Fruit fly (Drosophila melanogaster) whole organism, prepupa: ENCODE results near the gene CG18131.
A peak's percentile ranks its signal among the peaks of the same experiment; 100 is the strongest.

ENCODE experiments used
- CG10631 ChIP-seq: fragments of 200-800 bp; sonication (Bioruptor generic); optimal IDR thresholded peaks from 2 replicates; lab custom pipeline; 2016; ENCODE audit warnings: missing biosample characterization, missing genetic modification characterization
- CG10669 ChIP-seq: fragments of 200-800 bp; sonication (Bioruptor generic); optimal IDR thresholded peaks from 3 replicates; lab custom pipeline; 2018; ENCODE audit warnings: missing biosample characterization, mild to moderate bottlenecking, missing genetic modification characterization, moderate library complexity
- CG11762 ChIP-seq: fragments of 200-800 bp; sonication (Bioruptor generic); optimal IDR thresholded peaks from 3 replicates; lab custom pipeline; 2016; ENCODE audit warnings: missing biosample characterization, missing genetic modification characterization; ENCODE audit not compliant: insufficient read depth
- CG11902 ChIP-seq: fragments of 200-800 bp; sonication (Bioruptor generic); optimal IDR thresholded peaks from 3 replicates; lab custom pipeline; 2016; ENCODE audit warnings: missing biosample characterization, missing genetic modification characterization
- CG15336 ChIP-seq: fragments of 200-800 bp; sonication (Bioruptor generic); IDR thresholded peaks from 2 replicates; pipeline ENCODE4 v1.3.6; 2022; ENCODE audit warnings: missing biosample characterization, missing genetic modification characterization
- CG1621 ChIP-seq: fragments of 200-800 bp; sonication (Bioruptor generic); optimal IDR thresholded peaks from 3 replicates; lab custom pipeline; 2018; ENCODE audit warnings: missing biosample characterization, mild to moderate bottlenecking, missing genetic modification characterization
- CG16779 ChIP-seq: fragments of 200-800 bp; sonication (Bioruptor generic); optimal IDR thresholded peaks from 3 replicates; lab custom pipeline; 2017; ENCODE audit warnings: missing biosample characterization, mild to moderate bottlenecking, missing genetic modification characterization
- CG3032 ChIP-seq: fragments of 200-800 bp; optimal IDR thresholded peaks from 2 replicates; lab custom pipeline; 2019; ENCODE audit warnings: missing biosample characterization, mild to moderate bottlenecking, missing genetic modification characterization, moderate library complexity
- CG31627 ChIP-seq: fragments of 200-800 bp; sonication (Bioruptor generic); optimal IDR thresholded peaks from 3 replicates; lab custom pipeline; 2016; ENCODE audit warnings: missing biosample characterization, missing genetic modification characterization
- CG32006 ChIP-seq: fragments of 200-800 bp; sonication (Bioruptor generic); optimal IDR thresholded peaks from 3 replicates; lab custom pipeline; 2017; ENCODE audit warnings: missing biosample characterization, mild to moderate bottlenecking, missing genetic modification characterization
- CG34406 ChIP-seq: fragments of 200-800 bp; sonication (Bioruptor generic); optimal IDR thresholded peaks from 3 replicates; lab custom pipeline; 2016; ENCODE audit warnings: missing biosample characterization, missing genetic modification characterization
- CG3919 ChIP-seq: fragments of 200-800 bp; sonication (Bioruptor generic); optimal IDR thresholded peaks from 3 replicates; lab custom pipeline; 2016; ENCODE audit warnings: missing biosample characterization, missing genetic modification characterization
- CG4318 ChIP-seq: fragments of 200-800 bp; sonication (Bioruptor generic); optimal IDR thresholded peaks from 3 replicates; lab custom pipeline; 2017; ENCODE audit warnings: missing biosample characterization, mild to moderate bottlenecking, missing genetic modification characterization
- CG6163 ChIP-seq: fragments of 200-800 bp; sonication (Bioruptor generic); IDR thresholded peaks from 3 replicates; pipeline ENCODE4 v1.3.6; 2022; ENCODE audit warnings: missing biosample characterization, missing genetic modification characterization
- CG6792 ChIP-seq: fragments of 200-800 bp; sonication (Bioruptor generic); optimal IDR thresholded peaks from 3 replicates; lab custom pipeline; 2016; ENCODE audit warnings: missing biosample characterization, missing genetic modification characterization
- CG6808 ChIP-seq: fragments of 200-800 bp; sonication (Bioruptor generic); optimal IDR thresholded peaks from 3 replicates; lab custom pipeline; 2017; ENCODE audit warnings: missing biosample characterization, missing genetic modification characterization, mild to moderate bottlenecking, moderate library complexity, missing genetic modification reagents
- CG7368 ChIP-seq: fragments of 200-800 bp; sonication (Bioruptor generic); optimal IDR thresholded peaks from 3 replicates; lab custom pipeline; 2016; ENCODE audit warnings: missing biosample characterization, missing genetic modification characterization
- CG8119 ChIP-seq: fragments of 200-800 bp; sonication (Bioruptor generic); IDR thresholded peaks from 3 replicates; pipeline ENCODE4 v1.3.6; 2022; ENCODE audit warnings: missing biosample characterization, missing genetic modification characterization
- CG8319 ChIP-seq: fragments of 200-800 bp; sonication (Bioruptor generic); optimal IDR thresholded peaks from 3 replicates; lab custom pipeline; 2016; ENCODE audit warnings: missing biosample characterization, missing genetic modification characterization
- CG9139 ChIP-seq: fragments of 200-800 bp; sonication (Bioruptor generic); optimal IDR thresholded peaks from 3 replicates; lab custom pipeline; 2017; ENCODE audit warnings: missing biosample characterization, mild to moderate bottlenecking, missing genetic modification characterization
- Eip75B ChIP-seq: fragments of 200-800 bp; sonication (Bioruptor generic); optimal IDR thresholded peaks from 3 replicates; lab custom pipeline; 2016; ENCODE audit warnings: missing biosample characterization, missing genetic modification characterization
- Eip78C ChIP-seq: fragments of 200-800 bp; sonication (Bioruptor generic); peaks from one replicate; lab custom pipeline; 2016; ENCODE audit warnings: missing biosample characterization, missing genetic modification characterization
- Eip93F ChIP-seq: fragments of 200-800 bp; sonication (Bioruptor generic); optimal IDR thresholded peaks from 2 replicates; lab custom pipeline; 2016; ENCODE audit warnings: missing biosample characterization, mild to moderate bottlenecking, missing genetic modification characterization
- Gug ChIP-seq: fragments of 200-800 bp; sonication (Bioruptor generic); IDR thresholded peaks from 2 replicates; pipeline ENCODE4 v1.3.6; 2022; ENCODE audit warnings: missing biosample characterization, missing genetic modification characterization
- Hr38 ChIP-seq: sonication (Bioruptor generic); optimal IDR thresholded peaks from 2 replicates; lab custom pipeline; 2016; ENCODE audit warnings: missing biosample characterization, missing genetic modification characterization
- Hr4 ChIP-seq: fragments of 200-800 bp; sonication (Bioruptor generic); optimal IDR thresholded peaks from 3 replicates; lab custom pipeline; 2016; ENCODE audit warnings: missing biosample characterization, missing genetic modification characterization
- Met ChIP-seq: fragments of 200-800 bp; sonication (Bioruptor generic); optimal IDR thresholded peaks from 3 replicates; lab custom pipeline; 2016; ENCODE audit warnings: missing biosample characterization, missing genetic modification characterization
- OdsH ChIP-seq: fragments of 200-800 bp; sonication (Bioruptor generic); optimal IDR thresholded peaks from 3 replicates; lab custom pipeline; 2016; ENCODE audit warnings: missing biosample characterization, missing genetic modification characterization
- Smox ChIP-seq: fragments of 200-800 bp; sonication (Bioruptor generic); optimal IDR thresholded peaks from 3 replicates; lab custom pipeline; 2016; ENCODE audit warnings: missing biosample characterization, missing genetic modification characterization
- Sox14 ChIP-seq: fragments of 200-800 bp; sonication (Bioruptor generic); optimal IDR thresholded peaks from 3 replicates; lab custom pipeline; 2016; ENCODE audit warnings: missing biosample characterization, missing genetic modification characterization
- acj6 ChIP-seq: fragments of 200-800 bp; sonication (Bioruptor generic); optimal IDR thresholded peaks from 3 replicates; lab custom pipeline; 2016; ENCODE audit warnings: missing biosample characterization, missing genetic modification characterization
- cyc ChIP-seq: fragments of 200-800 bp; sonication (Bioruptor generic); optimal IDR thresholded peaks from 3 replicates; lab custom pipeline; 2016; ENCODE audit warnings: missing biosample characterization, missing genetic modification characterization
- dac ChIP-seq: fragments of 200-800 bp; sonication (Bioruptor generic); optimal IDR thresholded peaks from 2 replicates; lab custom pipeline; 2017; ENCODE audit warnings: missing biosample characterization, mild to moderate bottlenecking, missing genetic modification characterization
- dsx ChIP-seq: fragments of 200-800 bp; optimal IDR thresholded peaks from 3 replicates; lab custom pipeline; 2019; ENCODE audit warnings: missing biosample characterization, mild to moderate bottlenecking, missing genetic modification characterization, moderate library complexity; ENCODE audit not compliant: poor library complexity, severe bottlenecking
- eg ChIP-seq: fragments of 200-800 bp; sonication (Bioruptor generic); IDR thresholded peaks from 3 replicates; pipeline ENCODE4 v1.3.6; 2022; ENCODE audit warnings: missing biosample characterization, missing genetic modification characterization
- fd85E ChIP-seq: fragments of 200-800 bp; sonication (Bioruptor generic); optimal IDR thresholded peaks from 3 replicates; lab custom pipeline; 2016; ENCODE audit warnings: missing biosample characterization, missing genetic modification characterization
- fkh ChIP-seq: fragments of 200-800 bp; sonication (Bioruptor generic); optimal IDR thresholded peaks from 3 replicates; lab custom pipeline; 2017; ENCODE audit warnings: missing biosample characterization, mild to moderate bottlenecking, missing genetic modification characterization, moderate library complexity
- lz ChIP-seq: fragments of 200-800 bp; sonication (Bioruptor generic); optimal IDR thresholded peaks from 3 replicates; lab custom pipeline; 2016; ENCODE audit warnings: missing biosample characterization, missing genetic modification characterization
- net ChIP-seq: fragments of 200-800 bp; sonication (Bioruptor generic); optimal IDR thresholded peaks from 3 replicates; lab custom pipeline; 2016; ENCODE audit warnings: missing biosample characterization, missing genetic modification characterization
- pdm3 ChIP-seq: fragments of 200-800 bp; sonication (Bioruptor generic); optimal IDR thresholded peaks from 3 replicates; lab custom pipeline; 2016; ENCODE audit warnings: missing biosample characterization, missing genetic modification characterization
- salr ChIP-seq, 2 experiments: fragments of 200-800 bp; sonication (Bioruptor generic); optimal IDR thresholded peaks; 3 replicates each; lab custom pipeline; 2016 to 2018; ENCODE audit warnings: missing biosample characterization in 2 of 2, missing genetic modification characterization in 2 of 2, mild to moderate bottlenecking in 1 of 2
- spab ChIP-seq: fragments of 200-800 bp; sonication (Bioruptor generic); optimal IDR thresholded peaks from 2 replicates; lab custom pipeline; 2017; ENCODE audit warnings: missing biosample characterization, mild to moderate bottlenecking, missing genetic modification characterization, missing genetic modification reagents
- ss ChIP-seq, 2 experiments: fragments of 200-800 bp; sonication (Bioruptor generic); optimal IDR thresholded peaks; 2 replicates in 1 of 2; 3 replicates in 1 of 2; lab custom pipeline; 2017 to 2018; ENCODE audit warnings: mild to moderate bottlenecking in 2 of 2, missing biosample characterization in 2 of 2, missing genetic modification characterization in 2 of 2, moderate library complexity in 1 of 2
- svp ChIP-seq: fragments of 200-800 bp; sonication (Bioruptor generic); peaks from one replicate; lab custom pipeline; 2016; ENCODE audit warnings: missing biosample characterization, missing genetic modification characterization
- topi ChIP-seq: fragments of 200-800 bp; sonication (Bioruptor generic); optimal IDR thresholded peaks from 3 replicates; lab custom pipeline; 2016; ENCODE audit warnings: missing biosample characterization, missing genetic modification characterization
- vri ChIP-seq: fragments of 200-800 bp; sonication (Bioruptor generic); optimal IDR thresholded peaks from 3 replicates; lab custom pipeline; 2016; ENCODE audit warnings: missing biosample characterization, mild to moderate bottlenecking, missing genetic modification characterization

Gene CG18131

DNA sequence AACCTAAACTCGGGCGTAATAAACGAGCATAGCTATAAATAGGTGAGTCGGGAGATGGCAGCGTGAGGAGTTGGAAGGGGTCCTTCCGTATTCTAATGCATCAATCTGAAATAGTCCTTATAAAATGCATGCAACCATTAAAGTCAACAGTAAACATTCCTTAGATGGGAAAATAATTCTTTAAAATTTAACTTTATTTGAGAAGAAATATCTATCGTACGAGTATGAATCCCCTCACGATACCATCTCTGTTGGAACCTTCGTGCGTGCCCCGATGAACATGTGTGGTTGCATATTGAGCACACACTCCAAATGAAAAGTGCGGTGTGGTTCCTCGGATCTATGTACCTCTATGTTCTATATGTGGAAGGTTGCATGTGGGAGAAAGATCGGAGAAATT, 38.3 kb downstream of the CG18131 start:
- TF ChIP-seq svp (peak; percentile 62), pdm3 (GFP tag; lab: Kevin White, UChicago) (no peak)
- TF ChIP-seq, all 60 proteins: peak for 1

DNA sequence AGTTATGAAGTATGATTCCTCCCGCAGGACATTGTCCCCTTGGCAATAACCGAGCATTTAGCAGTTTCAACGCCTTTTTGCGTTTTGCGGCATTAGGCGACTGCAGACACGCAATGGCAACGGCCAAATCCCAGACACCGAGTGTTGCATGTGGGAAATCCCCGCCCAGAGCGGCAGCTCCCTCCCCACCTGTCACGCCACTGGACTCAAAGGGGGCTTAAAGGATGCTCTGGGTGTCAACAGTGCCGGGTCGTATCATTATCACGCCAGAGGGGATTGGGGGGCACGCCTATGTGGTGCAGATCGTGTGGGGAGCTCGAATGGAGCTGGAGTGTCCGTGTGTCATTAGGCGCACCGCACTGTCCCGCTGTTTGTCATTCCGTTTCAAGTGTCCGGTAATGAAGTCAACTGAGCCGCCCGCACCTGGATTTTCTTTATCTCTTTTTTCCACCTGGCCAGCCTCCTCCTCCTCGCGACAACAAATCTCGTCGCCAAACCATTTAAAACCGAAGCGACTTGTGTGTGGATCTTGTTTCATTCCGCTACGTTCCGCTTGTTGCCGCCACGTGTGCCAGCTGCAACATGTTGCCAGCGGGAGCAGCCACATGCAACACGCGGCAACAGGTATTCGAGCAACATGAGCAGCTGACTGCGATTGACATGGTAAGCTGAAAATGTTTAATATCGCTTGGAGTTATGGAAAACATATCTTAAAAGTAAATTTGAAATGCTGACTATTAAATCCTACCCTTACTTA, 39.8 kb downstream of the CG18131 start:
- TF ChIP-seq Met (GFP tag; lab: Kevin White, UChicago) (no peak), Eip78C (peak; percentile 45), CG15336 (GFP tag; lab: Robert Waterston, UW) (0 out of 2 replicates have a peak, but pooled peaks have one; percentile 12), CG6808 (GFP tag; lab: Kevin White, UChicago) (no peak), net (no peak), ss (GFP tag; optimal IDR thresholded peaks at IDR 0.05; lab: Kevin White, UChicago) (peak in 1 of 2 experiments; percentile 69)

DNA sequence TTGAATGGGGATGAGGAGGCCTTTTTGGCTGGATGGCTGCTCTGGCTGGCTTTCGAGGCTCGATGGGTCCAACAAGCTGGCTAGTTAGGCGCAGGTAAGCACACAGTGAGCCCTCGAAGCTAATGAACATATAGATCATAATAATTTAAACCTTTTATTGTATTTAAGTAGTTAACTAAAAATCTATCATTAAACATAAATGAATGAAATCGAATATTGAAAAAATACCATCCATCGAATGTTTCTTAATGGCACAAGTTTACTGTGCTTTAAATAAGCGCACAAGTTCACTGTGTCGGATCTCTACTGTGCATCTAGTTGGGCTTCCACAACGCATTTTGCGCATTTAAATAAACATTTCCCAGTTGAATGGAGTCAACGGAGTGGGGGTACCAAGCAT, 41.1 kb downstream of the CG18131 start:
- TF ChIP-seq CG6808 (GFP tag; lab: Kevin White, UChicago) (peak; percentile 40), CG32006 (GFP tag; lab: Kevin White, UChicago) (peak; percentile 53), acj6 (GFP tag; lab: Kevin White, UChicago) (peak; percentile 38), Gug (GFP tag; lab: Robert Waterston, UW) (peak; percentile 13; the same call in 1 of the 2 replicates), Hr4 (GFP tag; lab: Kevin White, UChicago) (peak; percentile 41), CG16779 (tag; lab: Kevin White, UChicago) (no peak), pdm3 (GFP tag; lab: Kevin White, UChicago) (peak; percentile 8), CG6163 (GFP tag; lab: Robert Waterston, UW) (peak; percentile 62), CG3919 (peak; percentile 57), Smox (peak; percentile 22), cyc (peak; percentile 13), CG9139 (GFP tag; lab: Kevin White, UChicago) (no peak), CG10669 (GFP tag; lab: Kevin White, UChicago) (peak; percentile 56), vri (no peak), topi (GFP tag; lab: Kevin White, UChicago) (peak; percentile 3), CG6792 (GFP tag; lab: Kevin White, UChicago) (no peak), CG15336 (GFP tag; lab: Robert Waterston, UW) (peak; percentile 61), ss (GFP tag; optimal IDR thresholded peaks at IDR 0.05; lab: Kevin White, UChicago) (peak; percentile 4 to 59), CG7368 (GFP tag; lab: Kevin White, UChicago) (peak; percentile 16), dac (no peak), CG8119 (GFP tag; lab: Robert Waterston, UW) (no peak; the same call in 2 of the 3 replicates), fkh (GFP tag; lab: Kevin White, UChicago) (no peak), salr (GFP tag; optimal IDR thresholded peaks at IDR 0.05; lab: Kevin White, UChicago) (peak in 1 of 2 experiments; percentile 38), CG8319 (no peak), CG1621 (tag; lab: Kevin White, UChicago) (peak; percentile 40), Eip93F (GFP tag; lab: Kevin White, UChicago) (no peak), CG10631 (GFP tag; lab: Kevin White, UChicago) (peak; percentile 67), CG3032 (tag; lab: Kevin White, UChicago) (peak; percentile 55), Eip75B (GFP tag; lab: Kevin White, UChicago) (peak; percentile 54), CG11762 (GFP tag; lab: Kevin White, UChicago) (peak; percentile 4), Sox14 (GFP tag; lab: Kevin White, UChicago) (peak; percentile 26), fd85E (GFP tag; lab: Kevin White, UChicago) (no peak), OdsH (peak; percentile 44), svp (peak; percentile 57), net (no peak), lz (GFP tag; lab: Kevin White, UChicago) (no peak), Hr38 (GFP tag; lab: Kevin White, UChicago) (no peak), eg (GFP tag; lab: Robert Waterston, UW) (no peak), CG4318 (GFP tag; lab: Kevin White, UChicago) (peak; percentile 30), spab (peak; percentile 54), CG31627 (GFP tag; lab: Kevin White, UChicago) (no peak), CG11902 (GFP tag; lab: Kevin White, UChicago) (no peak), dsx (GFP tag; lab: Kevin White, UChicago) (peak; percentile 39), CG34406 (GFP tag; lab: Kevin White, UChicago) (peak; percentile 20)
